Fruit fly (Drosophila melanogaster) whole organism, embryonic: ENCODE data around the gene nod.

ENCODE experiments used
- Adf1 ChIP-seq: fragments of 200-800 bp; sonication (Bioruptor generic); IDR thresholded peaks from 2 replicates; pipeline ENCODE4 v1.3.6; 2022; ENCODE audit warnings: missing biosample characterization, missing genetic modification characterization
- Bteb2 ChIP-seq: fragments of 200-800 bp; sonication (Bioruptor generic); optimal IDR thresholded peaks from 2 replicates; lab custom pipeline; 2016; ENCODE audit warnings: missing biosample characterization, missing genetic modification characterization
- CG10565 ChIP-seq: fragments of 200-800 bp; sonication (Bioruptor generic); optimal IDR thresholded peaks from 3 replicates; lab custom pipeline; 2016; ENCODE audit warnings: missing biosample characterization, mild to moderate bottlenecking, missing genetic modification characterization
- CG11560 ChIP-seq: fragments of 200-800 bp; sonication (Bioruptor generic); IDR thresholded peaks from 3 replicates; pipeline ENCODE4 v1.3.6; 2022; ENCODE audit warnings: missing biosample characterization, missing genetic modification characterization
- CG11695 ChIP-seq: fragments of 200-800 bp; sonication (Bioruptor generic); IDR thresholded peaks from 3 replicates; pipeline ENCODE4 v1.3.6; 2022; ENCODE audit warnings: missing biosample characterization, missing genetic modification characterization
- CG12236 ChIP-seq: fragments of 200-800 bp; sonication (Bioruptor generic); optimal IDR thresholded peaks from 2 replicates; lab custom pipeline; 2016; ENCODE audit warnings: missing biosample characterization, missing genetic modification characterization
- CG13424 ChIP-seq: fragments of 200-800 bp; sonication (Bioruptor generic); optimal IDR thresholded peaks from 2 replicates; lab custom pipeline; 2019; ENCODE audit warnings: missing biosample characterization, mild to moderate bottlenecking, missing genetic modification characterization, moderate library complexity
- CG17359 ChIP-seq: fragments of 200-800 bp; sonication (Bioruptor generic); optimal IDR thresholded peaks from 3 replicates; lab custom pipeline; 2018; ENCODE audit warnings: missing biosample characterization, mild to moderate bottlenecking, missing genetic modification characterization, moderate library complexity
- CG17361 ChIP-seq: fragments of 200-800 bp; sonication (Bioruptor generic); IDR thresholded peaks from 3 replicates; pipeline ENCODE4 v1.3.6; 2022; ENCODE audit warnings: missing biosample characterization, missing genetic modification characterization
- CG17385 ChIP-seq: fragments of 200-800 bp; sonication (Bioruptor generic); optimal IDR thresholded peaks from 3 replicates; lab custom pipeline; 2018; ENCODE audit warnings: missing biosample characterization, mild to moderate bottlenecking, missing genetic modification characterization
- CG17612 ChIP-seq: fragments of 200-800 bp; sonication (Bioruptor generic); IDR thresholded peaks from 2 replicates; pipeline ENCODE4 v1.3.6; 2022; ENCODE audit warnings: missing biosample characterization, missing genetic modification characterization
- CG17912 ChIP-seq: fragments of 200-800 bp; sonication (Bioruptor generic); optimal IDR thresholded peaks from 2 replicates; lab custom pipeline; 2018; ENCODE audit warnings: missing biosample characterization, mild to moderate bottlenecking, missing genetic modification characterization
- CG6791 ChIP-seq: fragments of 200-800 bp; sonication (Bioruptor generic); IDR thresholded peaks from 3 replicates; pipeline ENCODE4 v1.3.6; 2022; ENCODE audit warnings: missing biosample characterization, missing genetic modification characterization; ENCODE audit not compliant: partially characterized antibody
- CG7357 ChIP-seq: fragments of 200-800 bp; sonication (Bioruptor generic); IDR thresholded peaks from 3 replicates; pipeline ENCODE4 v1.3.6; 2022; ENCODE audit warnings: missing biosample characterization, missing genetic modification characterization
- CG8089 ChIP-seq: fragments of 200-800 bp; sonication (Bioruptor generic); optimal IDR thresholded peaks from 3 replicates; lab custom pipeline; 2016; ENCODE audit warnings: missing biosample characterization, missing genetic modification characterization
- CG8924 ChIP-seq: fragments of 200-800 bp; optimal IDR thresholded peaks from 3 replicates; lab custom pipeline; 2019; ENCODE audit warnings: missing biosample characterization, mild to moderate bottlenecking, missing genetic modification characterization, moderate library complexity
- CG9797 ChIP-seq: fragments of 200-800 bp; sonication (Bioruptor generic); optimal IDR thresholded peaks from 3 replicates; lab custom pipeline; 2018; ENCODE audit warnings: missing biosample characterization, mild to moderate bottlenecking, missing genetic modification characterization
- D ChIP-seq, 2 experiments: fragments of 200-800 bp in 1 of 2; fragments of >200 bp in 1 of 2; sonication (Bioruptor generic) in 1 of 2; optimal IDR thresholded peaks; 2 replicates in 1 of 2; 3 replicates in 1 of 2; lab custom pipeline; 2017; ENCODE audit warnings: mild to moderate bottlenecking in 1 of 2, missing biosample characterization in 1 of 2, missing genetic modification characterization in 1 of 2, missing genetic modification reagents in 1 of 2
- Doc2 ChIP-seq: fragments of 200-800 bp; sonication (Bioruptor generic); IDR thresholded peaks from 2 replicates; pipeline ENCODE4 v1.3.6; 2022; ENCODE audit warnings: missing biosample characterization, missing genetic modification characterization
- Fer1 ChIP-seq: fragments of 200-800 bp; sonication (Bioruptor generic); optimal IDR thresholded peaks from 2 replicates; lab custom pipeline; 2017; ENCODE audit warnings: missing biosample characterization, mild to moderate bottlenecking, missing genetic modification characterization
- Hey ChIP-seq: fragments of 200-800 bp; sonication (Bioruptor generic); optimal IDR thresholded peaks from 3 replicates; lab custom pipeline; 2018; ENCODE audit warnings: missing biosample characterization, mild to moderate bottlenecking, missing genetic modification characterization
- HmgZ ChIP-seq: fragments of 200-800 bp; sonication (Bioruptor generic); optimal IDR thresholded peaks from 2 replicates; lab custom pipeline; 2018; ENCODE audit warnings: missing biosample characterization, mild to moderate bottlenecking, missing genetic modification characterization
- Lhr ChIP-seq: fragments of 200-800 bp; sonication (Bioruptor generic); optimal IDR thresholded peaks from 3 replicates; lab custom pipeline; 2017; ENCODE audit warnings: mild to moderate bottlenecking, missing biosample characterization, missing genetic modification reagents, missing genetic modification characterization
- Usf ChIP-seq: fragments of 200-800 bp; sonication (Bioruptor generic); optimal IDR thresholded peaks from 2 replicates; lab custom pipeline; 2017; ENCODE audit warnings: missing genotype, missing biosample characterization, missing genetic modification characterization
- bbx ChIP-seq: fragments of 200-800 bp; sonication (Bioruptor generic); IDR thresholded peaks from 2 replicates; pipeline ENCODE4 v1.3.6; 2022; ENCODE audit warnings: missing biosample characterization, missing genetic modification characterization; ENCODE audit not compliant: partially characterized antibody
- bsh ChIP-seq, 2 experiments: fragments of 200-800 bp; sonication (Bioruptor generic); optimal IDR thresholded peaks; 2 replicates each; lab custom pipeline; 2017 to 2018; ENCODE audit warnings: mild to moderate bottlenecking in 2 of 2, missing biosample characterization in 2 of 2, missing genetic modification characterization in 2 of 2, moderate library complexity in 1 of 2
- cas ChIP-seq: fragments of 200-800 bp; sonication (Bioruptor generic); IDR thresholded peaks from 2 replicates; pipeline ENCODE4 v1.3.6; 2022; ENCODE audit warnings: missing biosample characterization, missing genetic modification characterization
- chinmo ChIP-seq: fragments of 200-800 bp; sonication (Bioruptor generic); IDR thresholded peaks from 4 replicates; pipeline ENCODE4 v1.3.6; 2022; ENCODE audit warnings: missing biosample characterization, missing genetic modification characterization; ENCODE audit not compliant: partially characterized antibody
- dan ChIP-seq: fragments of 200-800 bp; sonication (Bioruptor generic); IDR thresholded peaks from 2 replicates; pipeline ENCODE4 v1.3.6; 2022; ENCODE audit warnings: missing biosample characterization, missing genetic modification characterization
- dati ChIP-seq: fragments of 200-800 bp; sonication (Bioruptor generic); IDR thresholded peaks from 2 replicates; pipeline ENCODE4 v1.3.6; 2022; ENCODE audit warnings: missing biosample characterization, missing genetic modification characterization
- dm ChIP-seq: fragments of 200-800 bp; sonication (Bioruptor generic); optimal IDR thresholded peaks from 3 replicates; lab custom pipeline; 2016; ENCODE audit warnings: missing biosample characterization, missing genetic modification characterization
- fd64A ChIP-seq: fragments of 200-800 bp; sonication (Bioruptor generic); optimal IDR thresholded peaks from 3 replicates; lab custom pipeline; 2018; ENCODE audit warnings: missing biosample characterization, mild to moderate bottlenecking, missing genetic modification characterization
- ftz-f1 ChIP-seq: fragments of 200-800 bp; sonication (Bioruptor generic); optimal IDR thresholded peaks from 2 replicates; lab custom pipeline; 2016; ENCODE audit warnings: missing biosample characterization, missing genetic modification characterization
- grau ChIP-seq: fragments of 200-800 bp; optimal IDR thresholded peaks from 3 replicates; lab custom pipeline; 2019; ENCODE audit warnings: missing biosample characterization, mild to moderate bottlenecking, missing genetic modification characterization, moderate library complexity
- h ChIP-seq: fragments of >200 bp; optimal IDR thresholded peaks from 2 replicates; lab custom pipeline; 2017
- jumu ChIP-seq: fragments of 200-800 bp; sonication (Bioruptor generic); optimal IDR thresholded peaks from 3 replicates; lab custom pipeline; 2016; ENCODE audit warnings: missing biosample characterization, missing genetic modification characterization
- lbe ChIP-seq: fragments of 200-800 bp; sonication (Bioruptor generic); optimal IDR thresholded peaks from 2 replicates; lab custom pipeline; 2016; ENCODE audit warnings: missing biosample characterization, mild to moderate bottlenecking, missing genetic modification characterization
- lola ChIP-seq, 3 experiments: fragments of >200 bp in 2 of 3; fragments of 200-800 bp in 1 of 3; sonication (Bioruptor generic) in 1 of 3; optimal IDR thresholded peaks; 2 replicates each; lab custom pipeline; 2017 to 2019; ENCODE audit warnings: missing biosample characterization in 3 of 3, missing genetic modification characterization in 3 of 3, mild to moderate bottlenecking in 1 of 3, moderate library complexity in 1 of 3
- org-1 ChIP-seq: fragments of 200-800 bp; sonication (Bioruptor generic); optimal IDR thresholded peaks from 2 replicates; lab custom pipeline; 2017; ENCODE audit warnings: missing biosample characterization, missing genetic modification characterization
- pzg ChIP-seq: fragments of 200-800 bp; sonication (Bioruptor generic); optimal IDR thresholded peaks from 3 replicates; lab custom pipeline; 2018; ENCODE audit warnings: missing biosample characterization, mild to moderate bottlenecking, missing genetic modification characterization, moderate library complexity
- scrt ChIP-seq: fragments of 200-800 bp; sonication (Bioruptor generic); optimal IDR thresholded peaks from 2 replicates; lab custom pipeline; 2018; ENCODE audit warnings: missing biosample characterization, mild to moderate bottlenecking, missing genetic modification characterization, moderate library complexity
- sqz ChIP-seq: fragments of 200-800 bp; sonication (Bioruptor generic); optimal IDR thresholded peaks from 3 replicates; lab custom pipeline; 2018; ENCODE audit warnings: missing biosample characterization, mild to moderate bottlenecking, missing genetic modification characterization
- tgo ChIP-seq: fragments of 200-800 bp; sonication (Bioruptor generic); IDR thresholded peaks from 3 replicates; pipeline ENCODE4 v1.3.6; 2022; ENCODE audit warnings: missing biosample characterization, missing genetic modification characterization
- tll ChIP-seq, 2 experiments: fragments of 200-800 bp in 1 of 2; fragments of >200 bp in 1 of 2; sonication (Bioruptor generic) in 1 of 2; optimal IDR thresholded peaks; 2 replicates each; lab custom pipeline; 2017 to 2019; ENCODE audit warnings: missing biosample characterization in 2 of 2, missing genetic modification characterization in 2 of 2, mild to moderate bottlenecking in 1 of 2, moderate library complexity in 1 of 2
- trem ChIP-seq: fragments of 200-800 bp; optimal IDR thresholded peaks from 3 replicates; lab custom pipeline; 2019; ENCODE audit warnings: missing biosample characterization, mild to moderate bottlenecking, missing genetic modification characterization, moderate library complexity
- wek ChIP-seq: fragments of 200-800 bp; sonication (Bioruptor generic); optimal IDR thresholded peaks from 3 replicates; lab custom pipeline; 2018; ENCODE audit warnings: missing biosample characterization, mild to moderate bottlenecking, missing genetic modification characterization, moderate library complexity
- zen2 ChIP-seq: fragments of 200-800 bp; sonication (Bioruptor generic); IDR thresholded peaks from 3 replicates; pipeline ENCODE4 v1.3.6; 2022; ENCODE audit warnings: missing biosample characterization, missing genetic modification characterization; ENCODE audit not compliant: partially characterized antibody

The nod gene

DNA sequence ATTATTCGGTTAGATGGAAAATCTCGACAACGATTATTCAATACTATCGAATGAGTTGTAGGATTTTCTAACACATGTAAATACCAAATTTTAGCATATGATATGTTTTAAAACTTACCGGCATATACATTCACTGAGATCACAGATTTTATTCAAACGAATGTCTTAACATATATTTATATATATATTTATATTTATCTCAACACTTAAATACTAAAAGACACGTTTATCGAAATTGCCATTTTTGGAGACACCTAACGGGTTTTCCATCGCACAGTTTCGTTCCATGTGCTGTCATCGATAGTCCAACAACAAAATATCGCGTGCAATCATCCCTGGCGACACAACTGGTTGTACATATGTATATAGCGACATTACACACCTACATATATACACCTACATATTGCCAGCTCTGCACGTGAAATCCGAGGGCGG, 31.1 kb downstream of the nod start, which contains the start of the genes CG2247 and CG1703 (continued):
- TF ChIP-seq dm (GFP tag; lab: Kevin White, UChicago): peak; percentile 62
- no peak for TF ChIP-seq D (optimal IDR thresholded peaks at IDR 0.05; lab: Kevin White, UChicago)
- TF ChIP-seq D (GFP tag; optimal IDR thresholded peaks at IDR 0.05; lab: Kevin White, UChicago): no peak
- peak; percentile 4 for TF ChIP-seq HmgZ (tag; lab: Kevin White, UChicago)
- TF ChIP-seq CG13424 (tag; lab: Kevin White, UChicago): no peak
- TF ChIP-seq CG8924 (tag; lab: Kevin White, UChicago): peak; percentile 54
- no peak for TF ChIP-seq jumu
- no peak for TF ChIP-seq ftz-f1 (GFP tag; lab: Kevin White, UChicago)
- no peak for TF ChIP-seq dan (GFP tag; lab: Robert Waterston, UW)
- TF ChIP-seq wek: no peak
- peak; percentile 86 for TF ChIP-seq CG9797 (GFP tag; lab: Kevin White, UChicago)
- no peak for TF ChIP-seq org-1
- TF ChIP-seq scrt (GFP tag; lab: Kevin White, UChicago): peak; percentile 28
- peak in 1 of 2 experiments; percentile 51 for TF ChIP-seq tll (GFP tag; optimal IDR thresholded peaks at IDR 0.05; lab: Kevin White, UChicago)
- no peak; the same call in 2 of the 3 replicates for TF ChIP-seq CG11560 (tag; lab: Robert Waterston, UW)
- no peak for TF ChIP-seq cas (GFP tag; lab: Robert Waterston, UW)
- TF ChIP-seq CG7357 (GFP tag; lab: Robert Waterston, UW): no peak
- TF ChIP-seq dati (GFP tag; lab: Robert Waterston, UW): no peak
- TF ChIP-seq lbe (GFP tag; lab: Kevin White, UChicago): no peak
- peak; percentile 37; the same call in 1 of the 3 replicates for TF ChIP-seq zen2 (GFP tag; lab: Robert Waterston, UW)
- no peak for TF ChIP-seq tgo (GFP tag; lab: Robert Waterston, UW)
- no peak for TF ChIP-seq CG10565 (GFP tag; lab: Kevin White, UChicago)
- no peak for TF ChIP-seq Doc2 (GFP tag; lab: Robert Waterston, UW)
- TF ChIP-seq Lhr (GFP tag; lab: Kevin White, UChicago): peak; percentile 38
- peak; percentile 81 for TF ChIP-seq bbx (GFP tag; lab: Robert Waterston, UW)
- TF ChIP-seq Bteb2 (GFP tag; lab: Kevin White, UChicago): no peak
- no peak for TF ChIP-seq Usf (GFP tag; lab: Kevin White, UChicago)
- TF ChIP-seq bsh (GFP tag; optimal IDR thresholded peaks at IDR 0.05; lab: Kevin White, UChicago): no peak
- no peak for TF ChIP-seq CG17359 (tag; lab: Kevin White, UChicago)
- no peak for TF ChIP-seq CG17612 (GFP tag; lab: Robert Waterston, UW)
- TF ChIP-seq CG17385 (GFP tag; lab: Kevin White, UChicago): no peak
- peak; percentile 38 for TF ChIP-seq grau

DNA sequence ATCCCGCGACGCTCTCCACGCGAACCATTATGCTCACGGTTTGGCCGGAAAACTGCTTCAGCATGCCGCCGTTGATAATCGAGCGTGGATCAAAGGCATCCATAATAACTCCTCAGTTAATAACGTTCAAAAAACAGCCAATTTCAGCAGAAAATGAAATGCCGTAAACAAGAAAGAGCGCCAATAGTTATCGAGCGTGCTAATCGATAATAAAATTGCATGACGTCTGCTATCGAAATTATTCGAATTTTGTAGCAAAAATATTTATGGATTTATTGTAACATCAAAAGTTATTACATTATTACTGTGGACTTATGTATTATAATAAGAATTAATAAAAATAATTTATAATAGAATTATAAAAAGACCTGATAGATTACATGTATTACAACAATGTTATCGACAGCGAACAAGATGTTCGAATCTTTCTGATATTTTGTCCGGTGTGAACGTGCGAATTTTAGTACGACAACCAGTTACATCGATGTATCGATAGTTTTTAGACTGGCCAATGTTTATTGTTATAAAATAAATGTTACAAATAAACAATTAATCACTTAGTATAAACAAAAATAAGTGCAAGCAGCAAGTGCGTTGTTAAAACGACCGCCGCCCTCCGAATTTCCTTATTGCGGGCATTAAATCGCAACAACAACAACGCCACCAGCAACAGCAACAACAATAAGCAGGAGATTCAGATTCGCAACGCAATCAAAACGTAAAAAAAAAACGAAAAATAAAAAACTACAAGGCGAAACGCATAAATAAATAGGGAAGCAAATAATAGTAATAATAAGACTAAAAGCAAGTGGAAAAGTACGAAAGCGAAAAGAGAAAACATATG, 35.3 kb downstream of the nod start, which contains the start of the genes RPA3 and Met:
Gene RPA3, minus strand, starts transcription at position 189 of the 844 bp plus-strand sequence.
Gene Met, plus strand, starts transcription at position 473 of the 844 bp plus-strand sequence.
- TF ChIP-seq CG17359 (tag; lab: Kevin White, UChicago) (no peak), CG11695 (no peak), trem (tag; lab: Kevin White, UChicago) (no peak), CG12236 (GFP tag; lab: Kevin White, UChicago) (no peak), Adf1 (no peak), Hey (tag; lab: Kevin White, UChicago) (no peak), CG17361 (GFP tag; lab: Robert Waterston, UW) (0 out of 3 replicates have a peak, but pooled peaks have one; percentile 29), fd64A (GFP tag; lab: Kevin White, UChicago) (no peak), lola (GFP tag; optimal IDR thresholded peaks at IDR 0.05; lab: Kevin White, UChicago) (no peak), h (lab: Kevin White, UChicago) (no peak), dm (GFP tag; lab: Kevin White, UChicago) (no peak), pzg (GFP tag; lab: Kevin White, UChicago) (peak; percentile 30), chinmo (GFP tag; lab: Robert Waterston, UW) (0 out of 4 replicates have a peak, but pooled peaks have one; percentile 16), CG6791 (GFP tag; lab: Robert Waterston, UW) (peak; percentile 52; the same call in 1 of the 3 replicates), CG17912 (GFP tag; lab: Kevin White, UChicago) (no peak), CG8089 (no peak), sqz (no peak), Fer1 (GFP tag; lab: Kevin White, UChicago) (peak; percentile 7)
